Worm (Caenorhabditis elegans) whole organism, mixed stage, embryonic: ENCODE results near the gene R08B4.3.

Experiments used
- M03D4.4 ChIP-seq: sonication (generic microtip); optimal IDR thresholded peaks from 2 replicates; lab custom pipeline; 2017; ENCODE audit warnings: mild to moderate bottlenecking, missing genetic modification characterization, missing compliant biosample characterization
- bed-3 ChIP-seq: fragments of 200-800 bp; sonication (Bioruptor generic); optimal IDR thresholded peaks from 3 replicates; lab custom pipeline; 2018; ENCODE audit warnings: mild to moderate bottlenecking, missing genetic modification characterization, moderate library complexity, missing compliant biosample characterization
- blmp-1 ChIP-seq: fragments of 150-350 bp; optimal IDR thresholded peaks from 2 replicates; lab custom pipeline; 2014; ENCODE audit warnings: missing biosample characterization, missing genetic modification characterization
- ceh-39 ChIP-seq: fragments of 150-350 bp; optimal IDR thresholded peaks from 2 replicates; lab custom pipeline; 2014; ENCODE audit warnings: missing biosample characterization, missing genetic modification characterization
- ceh-43 ChIP-seq: fragments of 200-800 bp; sonication (Bioruptor generic); optimal IDR thresholded peaks from 2 replicates; lab custom pipeline; 2018; ENCODE audit warnings: mild to moderate bottlenecking, missing genetic modification characterization, moderate library complexity, missing compliant biosample characterization
- ceh-83 ChIP-seq: fragments of 200-800 bp; sonication (Bioruptor generic); optimal IDR thresholded peaks from 2 replicates; lab custom pipeline; 2018; ENCODE audit warnings: mild to moderate bottlenecking, missing genetic modification characterization, missing compliant biosample characterization
- ces-1 ChIP-seq: fragments of 150-350 bp; optimal IDR thresholded peaks from 2 replicates; lab custom pipeline; 2014; ENCODE audit warnings: missing biosample characterization, missing genetic modification reagents, missing genetic modification characterization
- cnd-1 ChIP-seq: fragments of 200-800 bp; sonication (Bioruptor generic); optimal IDR thresholded peaks from 2 replicates; lab custom pipeline; 2018; ENCODE audit warnings: mild to moderate bottlenecking, missing genetic modification characterization, missing compliant biosample characterization
- drap-1 ChIP-seq: fragments of 200-800 bp; sonication (Bioruptor generic); optimal IDR thresholded peaks from 3 replicates; lab custom pipeline; 2018; ENCODE audit warnings: mild to moderate bottlenecking, missing genetic modification characterization, missing compliant biosample characterization
- elt-1 ChIP-seq: sonication (generic microtip); optimal IDR thresholded peaks from 2 replicates; lab custom pipeline; 2017; ENCODE audit warnings: missing genetic modification characterization, mild to moderate bottlenecking, missing compliant biosample characterization, antibody characterized with exemption, moderate library complexity, borderline replicate concordance; ENCODE audit not compliant: insufficient read depth
- elt-3 ChIP-seq: fragments of 150-350 bp; optimal IDR thresholded peaks from 2 replicates; lab custom pipeline; 2014; ENCODE audit warnings: missing biosample characterization, missing genetic modification characterization
- flh-1 ChIP-seq: fragments of 200-800 bp; sonication (Bioruptor generic); optimal IDR thresholded peaks from 2 replicates; lab custom pipeline; 2018; ENCODE audit warnings: mild to moderate bottlenecking, missing genetic modification characterization, moderate library complexity, missing compliant biosample characterization
- hlh-1 ChIP-seq: fragments of 150-350 bp; optimal IDR thresholded peaks from 2 replicates; lab custom pipeline; 2014; ENCODE audit warnings: missing biosample characterization, missing genetic modification reagents, missing genetic modification characterization
- lin-13 ChIP-seq: fragments of 150-350 bp; optimal IDR thresholded peaks from 2 replicates; lab custom pipeline; 2014; ENCODE audit warnings: missing biosample characterization, missing genetic modification characterization
- lsy-2 ChIP-seq: fragments of 150-350 bp; optimal IDR thresholded peaks from 2 replicates; lab custom pipeline; 2014; ENCODE audit warnings: missing biosample characterization, missing genetic modification characterization
- mab-5 ChIP-seq: fragments of 150-350 bp; optimal IDR thresholded peaks from 2 replicates; lab custom pipeline; 2014; ENCODE audit warnings: missing biosample characterization, missing genetic modification characterization
- mep-1 ChIP-seq: fragments of 150-350 bp; optimal IDR thresholded peaks from 2 replicates; lab custom pipeline; 2017; ENCODE audit warnings: missing biosample characterization, missing genetic modification reagents, missing genetic modification characterization, inconsistent platforms
- mls-2 ChIP-seq: sonication (generic microtip); optimal IDR thresholded peaks from 2 replicates; lab custom pipeline; 2016; ENCODE audit warnings: mild to moderate bottlenecking, missing genetic modification characterization, moderate library complexity, missing compliant biosample characterization
- nhr-12 ChIP-seq: fragments of 150-350 bp; optimal IDR thresholded peaks from 2 replicates; lab custom pipeline; 2014; ENCODE audit warnings: missing biosample characterization, missing genetic modification characterization
- nhr-2 ChIP-seq: fragments of 150-350 bp; optimal IDR thresholded peaks from 2 replicates; lab custom pipeline; 2014; ENCODE audit warnings: missing biosample characterization, missing genetic modification characterization
- nhr-237 ChIP-seq: fragments of 150-350 bp; optimal IDR thresholded peaks from 2 replicates; lab custom pipeline; 2014; ENCODE audit warnings: missing biosample characterization, missing genetic modification characterization
- nhr-28 ChIP-seq: fragments of 150-350 bp; optimal IDR thresholded peaks from 2 replicates; lab custom pipeline; 2014; ENCODE audit warnings: missing biosample characterization, missing genetic modification characterization
- nhr-76 ChIP-seq: sonication (generic microtip); optimal IDR thresholded peaks from 2 replicates; lab custom pipeline; 2017; ENCODE audit warnings: missing biosample characterization, missing genetic modification characterization
- pha-4 ChIP-seq: fragments of 150-350 bp; optimal IDR thresholded peaks from 2 replicates; lab custom pipeline; 2018; ENCODE audit warnings: missing biosample characterization, missing genetic modification reagents, missing genetic modification characterization
- sem-2 ChIP-seq: fragments of 200-800 bp; sonication (Bioruptor generic); optimal IDR thresholded peaks from 2 replicates; lab custom pipeline; 2018; ENCODE audit warnings: mild to moderate bottlenecking, missing genetic modification characterization, missing compliant biosample characterization
- snpc-4 ChIP-seq: fragments of 150-350 bp; optimal IDR thresholded peaks from 2 replicates; lab custom pipeline; 2014; ENCODE audit warnings: missing biosample characterization, missing genetic modification characterization
- sptf-1 ChIP-seq: sonication (generic microtip); optimal IDR thresholded peaks from 2 replicates; lab custom pipeline; 2017; ENCODE audit warnings: mild to moderate bottlenecking, missing genetic modification characterization, moderate library complexity, missing compliant biosample characterization
- tbx-8 ChIP-seq: fragments of 200-800 bp; sonication (Bioruptor generic); optimal IDR thresholded peaks from 2 replicates; lab custom pipeline; 2018; ENCODE audit warnings: mild to moderate bottlenecking, missing genetic modification characterization, moderate library complexity, missing compliant biosample characterization
- unc-39 ChIP-seq: fragments of 150-350 bp; optimal IDR thresholded peaks from 2 replicates; lab custom pipeline; 2014; ENCODE audit warnings: missing biosample characterization, missing genetic modification characterization

Gene R08B4.3

ce11 chrX:11088952-11089351 lies 31.9 kb downstream of the R08B4.3 start, which contains the start of gene W04G3.11:
Gene W04G3.11 (plus strand): TSS chrX:11089195.
- TF ChIP-seq flh-1 (no peak), lin-13 (tag; lab: Kevin White, UChicago) (no peak), snpc-4 (no peak), pha-4 (tag; lab: Kevin White, UChicago) (no peak), mls-2 (tag; lab: Kevin White, UChicago) (no peak), mep-1 (tag; lab: Kevin White, UChicago) (no peak), ceh-83 (GFP tag; lab: Kevin White, UChicago) (no peak), nhr-12 (no peak), lsy-2 (tag; lab: Kevin White, UChicago) (no peak), sptf-1 (tag; lab: Kevin White, UChicago) (no peak), nhr-28 (no peak), elt-1 (no peak), bed-3 (GFP tag; lab: Kevin White, UChicago) (no peak), blmp-1 (tag; lab: Kevin White, UChicago) (no peak), nhr-2 (tag; lab: Kevin White, UChicago) (no peak), ces-1 (GFP tag; lab: Kevin White, UChicago) (no peak), tbx-8 (GFP tag; lab: Kevin White, UChicago) (no peak)

- TF ChIP-seq tbx-8 (GFP tag; lab: Kevin White, UChicago) (no peak), cnd-1 (tag; lab: Kevin White, UChicago) (no peak), hlh-1 (tag; lab: Kevin White, UChicago) (no peak), nhr-2 (tag; lab: Kevin White, UChicago) (no peak), sem-2 (GFP tag; lab: Kevin White, UChicago) (no peak), drap-1 (GFP tag; lab: Kevin White, UChicago) (no peak), M03D4.4 (no peak), elt-3 (tag; lab: Kevin White, UChicago) (no peak), nhr-76 (no peak), mep-1 (tag; lab: Kevin White, UChicago) (no peak), ces-1 (GFP tag; lab: Kevin White, UChicago) (no peak), ceh-83 (GFP tag; lab: Kevin White, UChicago) (no peak), pha-4 (tag; lab: Kevin White, UChicago) (no peak), ceh-39 (no peak), nhr-237 (tag; lab: Kevin White, UChicago) (no peak), nhr-12 (no peak), sptf-1 (tag; lab: Kevin White, UChicago) (no peak), ceh-43 (no peak), mab-5 (tag; lab: Kevin White, UChicago) (no peak), blmp-1 (tag; lab: Kevin White, UChicago) (no peak)
These were observed 35.6 kb downstream of the R08B4.3 start, which contains the start of gene W04G3.7 for ce11 chrX:11085162-11085561. Gene W04G3.7 (minus strand): TSS chrX:11085262.

ce11 chrX:11080170-11080728 lies 40.6 kb downstream of the R08B4.3 start, which contains the start of gene sulp-7:
Gene sulp-7 (plus strand): TSS chrX:11080678.
- no peak for TF ChIP-seq snpc-4

ce11 chrX:11079667-11080066 lies 41.1 kb downstream of the R08B4.3 start, which contains the start of gene W04G3.13:
Gene W04G3.13 (minus strand): TSS chrX:11079767.
- TF ChIP-seq nhr-2 (tag; lab: Kevin White, UChicago): no peak
- no peak for TF ChIP-seq hlh-1 (tag; lab: Kevin White, UChicago)
- TF ChIP-seq nhr-237 (tag; lab: Kevin White, UChicago): no peak
- no peak for TF ChIP-seq ceh-83 (GFP tag; lab: Kevin White, UChicago)
- no peak for TF ChIP-seq mab-5 (tag; lab: Kevin White, UChicago)
- no peak for TF ChIP-seq sptf-1 (tag; lab: Kevin White, UChicago)
- no peak for TF ChIP-seq lsy-2 (tag; lab: Kevin White, UChicago)
- TF ChIP-seq unc-39: no peak
- TF ChIP-seq elt-3 (tag; lab: Kevin White, UChicago): no peak
- no peak for TF ChIP-seq ceh-43
- no peak for TF ChIP-seq cnd-1 (tag; lab: Kevin White, UChicago)

- TF ChIP-seq ceh-83 (GFP tag; lab: Kevin White, UChicago) (no peak), drap-1 (GFP tag; lab: Kevin White, UChicago) (no peak)
These were observed 42.7 kb downstream of the R08B4.3 start, which contains the start of gene W04G3.10 for ce11 chrX:11078150-11078549. Gene W04G3.10 (minus strand): TSS chrX:11078250.
